Worm (Caenorhabditis elegans) whole organism, early embryonic: ENCODE data around the gene pgm-2.

Source experiments
- B0310.2 ChIP-seq: sonication (generic microtip); optimal IDR thresholded peaks from 2 replicates; lab custom pipeline; 2016; ENCODE audit warnings: mild to moderate bottlenecking, missing genetic modification characterization, missing compliant biosample characterization
- F13C5.2 ChIP-seq: sonication (generic microtip); optimal IDR thresholded peaks from 2 replicates; lab custom pipeline; 2017; ENCODE audit warnings: mild to moderate bottlenecking, missing genetic modification characterization, inconsistent platforms, missing compliant biosample characterization
- aly-1 ChIP-seq: sonication (generic microtip); optimal IDR thresholded peaks from 2 replicates; lab custom pipeline; 2016; ENCODE audit warnings: missing genetic modification characterization, missing compliant biosample characterization
- ama-1 ChIP-seq: fragments of 150-350 bp; optimal IDR thresholded peaks from 2 replicates; lab custom pipeline; 2014
- ceh-13 ChIP-seq: fragments of 200-800 bp; sonication (Bioruptor generic); optimal IDR thresholded peaks from 2 replicates; lab custom pipeline; 2018; ENCODE audit warnings: mild to moderate bottlenecking, missing genetic modification characterization, missing compliant biosample characterization
- ceh-36 ChIP-seq: sonication (generic microtip); optimal IDR thresholded peaks from 2 replicates; lab custom pipeline; 2016; ENCODE audit warnings: missing genetic modification characterization, inconsistent platforms, missing compliant biosample characterization
- ets-7 ChIP-seq: sonication (generic microtip); optimal IDR thresholded peaks from 2 replicates; lab custom pipeline; 2016; ENCODE audit warnings: missing genotype, missing genetic modification characterization, missing compliant biosample characterization
- flt-1 ChIP-seq: fragments of 200-800 bp; sonication (Bioruptor generic); IDR thresholded peaks from 2 replicates; pipeline ENCODE4 v1.3.6; 2022; ENCODE audit warnings: missing genetic modification characterization, missing compliant biosample characterization
- hmbx-1 ChIP-seq: sonication (generic microtip); optimal IDR thresholded peaks from 2 replicates; lab custom pipeline; 2016; ENCODE audit warnings: mild to moderate bottlenecking, missing genetic modification characterization, missing compliant biosample characterization
- hmg-4 ChIP-seq: fragments of 200-800 bp; sonication (Bioruptor generic); optimal IDR thresholded peaks from 2 replicates; lab custom pipeline; 2018; ENCODE audit warnings: mild to moderate bottlenecking, missing genetic modification characterization, missing compliant biosample characterization
- hnd-1 ChIP-seq: sonication (generic microtip); optimal IDR thresholded peaks from 2 replicates; lab custom pipeline; 2016; ENCODE audit warnings: missing genetic modification characterization, missing compliant biosample characterization
- pes-1 ChIP-seq: fragments of 200-800 bp; sonication (Bioruptor generic); IDR thresholded peaks from 2 replicates; pipeline ENCODE4 v1.3.6; 2022; ENCODE audit warnings: missing genetic modification reagents, missing genetic modification characterization, missing compliant biosample characterization
- scrt-1 ChIP-seq: fragments of 200-800 bp; sonication (Bioruptor generic); IDR thresholded peaks from 2 replicates; pipeline ENCODE4 v1.3.6; 2022; ENCODE audit warnings: missing genetic modification characterization, missing compliant biosample characterization
- sea-1 ChIP-seq: fragments of 200-800 bp; sonication (Bioruptor generic); conservative IDR thresholded peaks from 2 replicates; pipeline ENCODE4 v1.3.6; 2022; ENCODE audit warnings: missing genetic modification characterization, missing compliant biosample characterization
- tbx-11 ChIP-seq: fragments of 200-800 bp; sonication (Bioruptor generic); IDR thresholded peaks from 2 replicates; pipeline ENCODE4 v1.3.6; 2022; ENCODE audit warnings: missing genetic modification characterization, missing compliant biosample characterization
- tbx-37 ChIP-seq: fragments of 200-800 bp; sonication (Bioruptor generic); conservative IDR thresholded peaks from 2 replicates; pipeline ENCODE4 v1.3.6; 2022; ENCODE audit warnings: missing genetic modification reagents, missing genetic modification characterization, missing compliant biosample characterization
- tra-4 ChIP-seq: sonication (generic microtip); optimal IDR thresholded peaks from 2 replicates; lab custom pipeline; 2017; ENCODE audit warnings: missing genetic modification characterization, missing compliant biosample characterization

Gene pgm-2

ce11 chrIII:13313788-13314187 lies 14.6 kb downstream of the pgm-2 start, which contains the start of gene Y43F4B.10:
Gene Y43F4B.10 (plus strand): TSS chrIII:13314068.
- TF ChIP-seq ceh-13 (GFP tag; lab: Kevin White, UChicago), result no peak

DNA sequence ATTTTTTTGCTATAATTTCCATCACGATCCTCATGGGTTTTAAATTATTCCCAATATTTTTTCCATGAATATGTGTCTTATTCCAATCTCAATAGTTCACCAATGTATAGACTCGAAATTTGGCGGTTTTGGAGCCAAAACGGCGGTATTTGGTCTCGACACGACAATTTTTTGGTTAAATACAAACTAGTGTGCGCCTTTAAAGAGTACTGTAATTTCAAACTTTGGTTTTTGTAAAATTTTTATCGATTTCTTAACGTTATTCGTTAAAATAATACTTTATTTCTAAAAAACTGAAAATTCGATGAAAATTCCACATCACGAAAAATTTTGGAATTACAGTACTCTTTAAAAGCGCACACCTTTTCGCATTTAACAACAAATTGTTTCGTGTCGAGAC lies 15.5 kb downstream of the pgm-2 start:
- no peak for TF ChIP-seq ceh-13 (GFP tag; lab: Kevin White, UChicago)
- TF ChIP-seq tbx-37 (GFP tag; lab: Robert Waterston, UW), result no peak
- TF ChIP-seq hnd-1 (tag; lab: Kevin White, UChicago), result no peak
- TF ChIP-seq ceh-36 (tag; lab: Kevin White, UChicago), result no peak
- no peak for TF ChIP-seq B0310.2 (tag; lab: Kevin White, UChicago)
- no peak for TF ChIP-seq tra-4 (tag; lab: Kevin White, UChicago)
- no peak for TF ChIP-seq hmg-4 (GFP tag; lab: Kevin White, UChicago)
- no peak for TF ChIP-seq F13C5.2
- TF ChIP-seq scrt-1 (GFP tag; lab: Robert Waterston, UW), result no peak
- TF ChIP-seq sea-1, result no peak
- TF ChIP-seq flt-1, result no peak
- no peak for TF ChIP-seq tbx-11
- no peak for TF ChIP-seq ets-7 (tag; lab: Kevin White, UChicago)
- TF ChIP-seq pes-1 (GFP tag; lab: Robert Waterston, UW), result no peak
- TF ChIP-seq aly-1 (tag; lab: Kevin White, UChicago), result no peak
- TF ChIP-seq ama-1, result no peak
- no peak for TF ChIP-seq hmbx-1 (tag; lab: Kevin White, UChicago)

DNA sequence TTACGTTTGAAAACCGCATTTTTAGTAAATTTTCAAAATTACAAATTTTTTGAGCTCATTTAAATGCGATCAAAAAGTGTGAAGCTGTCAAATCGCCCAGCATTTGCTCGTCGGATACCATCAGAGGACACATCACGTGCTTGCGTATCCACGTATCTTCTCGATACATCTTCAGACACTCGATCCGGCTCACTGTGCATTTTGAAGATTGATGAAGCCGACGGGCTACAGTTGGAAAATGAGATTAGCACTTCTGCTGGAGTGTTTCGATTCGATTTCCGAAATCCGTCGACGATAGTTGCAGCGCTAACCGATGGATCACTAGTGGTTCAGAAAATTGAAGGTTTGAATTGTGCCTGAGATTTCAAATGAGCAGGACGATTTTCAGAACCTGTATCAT lies 15.9 kb downstream of the pgm-2 start, which contains the start of gene dph-7:
TSS of gene dph-7 (plus strand) at position 53 of the 400 bp plus-strand sequence.
- no peak for TF ChIP-seq aly-1 (tag; lab: Kevin White, UChicago)
- no peak for TF ChIP-seq hmg-4 (GFP tag; lab: Kevin White, UChicago)
- TF ChIP-seq ama-1, result no peak

ce11 chrIII:13316935-13317334 lies 17.8 kb downstream of the pgm-2 start:
- no peak for TF ChIP-seq ceh-36 (tag; lab: Kevin White, UChicago)
- TF ChIP-seq scrt-1 (GFP tag; lab: Robert Waterston, UW), result no peak
- no peak for TF ChIP-seq hmbx-1 (tag; lab: Kevin White, UChicago)
- TF ChIP-seq tra-4 (tag; lab: Kevin White, UChicago), result no peak
- TF ChIP-seq B0310.2 (tag; lab: Kevin White, UChicago), result no peak
- no peak for TF ChIP-seq F13C5.2
- TF ChIP-seq aly-1 (tag; lab: Kevin White, UChicago), result no peak
- no peak for TF ChIP-seq ets-7 (tag; lab: Kevin White, UChicago)
- no peak for TF ChIP-seq hnd-1 (tag; lab: Kevin White, UChicago)
- no peak for TF ChIP-seq flt-1
- no peak for TF ChIP-seq pes-1 (GFP tag; lab: Robert Waterston, UW)
- TF ChIP-seq ceh-13 (GFP tag; lab: Kevin White, UChicago), result no peak

DNA sequence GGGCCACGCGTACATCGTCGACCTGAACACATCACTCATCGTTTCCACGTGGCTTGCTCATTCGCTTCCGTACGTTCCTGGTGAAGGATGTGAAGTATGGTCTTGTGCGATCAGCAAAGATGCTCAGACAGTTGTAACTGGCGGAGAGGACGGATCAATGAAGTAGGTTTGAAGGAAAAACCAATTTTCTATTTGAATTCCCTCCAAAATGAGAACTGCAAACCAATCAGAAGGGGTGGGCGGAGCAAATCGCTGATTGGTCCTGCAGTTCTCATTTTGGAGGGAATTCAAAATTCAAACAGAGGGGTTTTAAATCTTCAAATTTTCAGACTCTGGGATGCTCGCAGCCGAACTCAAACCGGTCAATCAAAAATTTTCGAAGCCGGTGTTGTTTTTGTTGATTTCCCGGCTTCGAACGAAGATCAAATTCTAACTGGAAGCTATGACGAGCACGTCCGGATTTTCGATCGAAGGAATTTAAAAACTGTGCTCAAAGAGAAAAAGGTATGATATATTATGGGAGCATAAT lies 18.3 kb downstream of the pgm-2 start:
- TF ChIP-seq scrt-1 (GFP tag; lab: Robert Waterston, UW) (no peak), aly-1 (tag; lab: Kevin White, UChicago) (no peak), ceh-36 (tag; lab: Kevin White, UChicago) (no peak), tra-4 (tag; lab: Kevin White, UChicago) (no peak), flt-1 (no peak), hmg-4 (GFP tag; lab: Kevin White, UChicago) (no peak), hmbx-1 (tag; lab: Kevin White, UChicago) (no peak), tbx-37 (GFP tag; lab: Robert Waterston, UW) (no peak), tbx-11 (no peak), pes-1 (GFP tag; lab: Robert Waterston, UW) (no peak), ets-7 (tag; lab: Kevin White, UChicago) (no peak), ama-1 (no peak), ceh-13 (GFP tag; lab: Kevin White, UChicago) (no peak), sea-1 (no peak)

- no peak for TF ChIP-seq ama-1
- TF ChIP-seq tbx-11, result no peak
- TF ChIP-seq scrt-1 (GFP tag; lab: Robert Waterston, UW), result no peak
Observed at ce11 chrIII:13322578-13322977, 23.4 kb downstream of the pgm-2 start, which contains the start of gene F53A2.11. Gene F53A2.11 (minus strand): TSS chrIII:13322678.

ce11 chrIII:13324739-13325138 lies 25.6 kb downstream of the pgm-2 start, which contains the start of gene F53A2.1:
Gene F53A2.1 (minus strand): TSS chrIII:13324839.
- TF ChIP-seq B0310.2 (tag; lab: Kevin White, UChicago), result no peak
- no peak for TF ChIP-seq aly-1 (tag; lab: Kevin White, UChicago)
- TF ChIP-seq scrt-1 (GFP tag; lab: Robert Waterston, UW), result no peak
- TF ChIP-seq F13C5.2, result no peak
- TF ChIP-seq tbx-11, result no peak
- no peak for TF ChIP-seq sea-1
- no peak for TF ChIP-seq ets-7 (tag; lab: Kevin White, UChicago)
- TF ChIP-seq hmg-4 (GFP tag; lab: Kevin White, UChicago), result no peak
- TF ChIP-seq tbx-37 (GFP tag; lab: Robert Waterston, UW), result no peak
- TF ChIP-seq tra-4 (tag; lab: Kevin White, UChicago), result no peak
- TF ChIP-seq flt-1, result no peak
- TF ChIP-seq hmbx-1 (tag; lab: Kevin White, UChicago), result no peak
- no peak for TF ChIP-seq ama-1

DNA sequence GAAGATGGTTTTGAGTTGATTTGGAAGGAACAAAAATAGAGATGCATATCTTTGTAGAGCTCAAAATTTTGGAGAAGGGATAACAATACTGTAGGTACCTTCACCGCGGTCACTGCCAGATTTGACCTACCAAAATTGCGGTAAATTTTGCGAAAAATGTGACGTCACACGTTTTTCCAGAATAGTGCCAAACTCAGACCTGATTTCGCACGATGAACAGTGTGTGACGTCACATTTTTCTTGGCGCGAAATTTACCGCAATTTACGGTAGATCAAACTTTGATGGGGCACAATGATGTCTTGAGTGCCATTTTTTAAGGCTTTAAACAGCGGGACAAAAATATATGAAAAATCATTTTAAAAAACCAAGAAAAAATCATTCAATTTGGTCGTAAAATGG lies 29.7 kb downstream of the pgm-2 start:
- TF ChIP-seq ama-1 (no peak), ceh-13 (GFP tag; lab: Kevin White, UChicago) (no peak), sea-1 (no peak), F13C5.2 (no peak), B0310.2 (tag; lab: Kevin White, UChicago) (no peak), scrt-1 (GFP tag; lab: Robert Waterston, UW) (no peak), hmg-4 (GFP tag; lab: Kevin White, UChicago) (no peak), aly-1 (tag; lab: Kevin White, UChicago) (no peak), hnd-1 (tag; lab: Kevin White, UChicago) (no peak), tra-4 (tag; lab: Kevin White, UChicago) (no peak), ceh-36 (tag; lab: Kevin White, UChicago) (no peak), tbx-37 (GFP tag; lab: Robert Waterston, UW) (no peak), hmbx-1 (tag; lab: Kevin White, UChicago) (no peak), flt-1 (no peak), ets-7 (tag; lab: Kevin White, UChicago) (no peak)
